Fruit fly (Drosophila melanogaster) whole organism, embryonic: ENCODE results near the gene car.

Experiments used
- CG10959 ChIP-seq: fragments of 200-800 bp; sonication (Bioruptor generic); IDR thresholded peaks from 2 replicates; pipeline ENCODE4 v1.3.6; 2022; ENCODE audit warnings: missing biosample characterization, missing genetic modification characterization
- CG15514 ChIP-seq: fragments of 200-800 bp; sonication (Bioruptor generic); optimal IDR thresholded peaks from 3 replicates; lab custom pipeline; 2017; ENCODE audit warnings: missing biosample characterization, missing genetic modification characterization, mild to moderate bottlenecking, moderate library complexity, missing genetic modification reagents
- CG1602 ChIP-seq: fragments of 200-800 bp; sonication (Bioruptor generic); optimal IDR thresholded peaks from 3 replicates; lab custom pipeline; 2016; ENCODE audit warnings: missing biosample characterization, missing genetic modification characterization
- CG16813 ChIP-seq: fragments of 200-800 bp; sonication (Bioruptor generic); IDR thresholded peaks from 3 replicates; pipeline ENCODE4 v1.3.6; 2022; ENCODE audit warnings: missing biosample characterization, missing genetic modification characterization; ENCODE audit not compliant: partially characterized antibody
- CG17186 ChIP-seq: fragments of 200-800 bp; sonication (Bioruptor generic); optimal IDR thresholded peaks from 3 replicates; lab custom pipeline; 2017; ENCODE audit warnings: missing biosample characterization, missing genetic modification reagents, missing genetic modification characterization
- CG3838 ChIP-seq: fragments of 200-800 bp; sonication (Bioruptor generic); optimal IDR thresholded peaks from 3 replicates; lab custom pipeline; 2016; ENCODE audit warnings: missing biosample characterization, missing genetic modification characterization
- CG3847 ChIP-seq: fragments of 200-800 bp; sonication (Bioruptor generic); IDR thresholded peaks from 2 replicates; pipeline ENCODE4 v1.3.6; 2022; ENCODE audit warnings: missing biosample characterization, missing genetic modification characterization
- ac ChIP-seq: fragments of 200-800 bp; sonication (Bioruptor generic); optimal IDR thresholded peaks from 3 replicates; lab custom pipeline; 2017; ENCODE audit warnings: missing biosample characterization, mild to moderate bottlenecking, missing genetic modification characterization
- ash1 ChIP-seq: fragments of 200-800 bp; sonication (Bioruptor generic); optimal IDR thresholded peaks from 2 replicates; lab custom pipeline; 2018; ENCODE audit warnings: missing biosample characterization, mild to moderate bottlenecking, missing genetic modification characterization
- chm ChIP-seq: fragments of 200-800 bp; sonication (Bioruptor generic); IDR thresholded peaks from 2 replicates; pipeline ENCODE4 v1.3.6; 2022; ENCODE audit warnings: missing biosample characterization, missing genetic modification characterization
- emc ChIP-seq: fragments of 200-800 bp; sonication (Bioruptor generic); optimal IDR thresholded peaks from 2 replicates; lab custom pipeline; 2016; ENCODE audit warnings: missing biosample characterization, missing genetic modification characterization

DNA sequence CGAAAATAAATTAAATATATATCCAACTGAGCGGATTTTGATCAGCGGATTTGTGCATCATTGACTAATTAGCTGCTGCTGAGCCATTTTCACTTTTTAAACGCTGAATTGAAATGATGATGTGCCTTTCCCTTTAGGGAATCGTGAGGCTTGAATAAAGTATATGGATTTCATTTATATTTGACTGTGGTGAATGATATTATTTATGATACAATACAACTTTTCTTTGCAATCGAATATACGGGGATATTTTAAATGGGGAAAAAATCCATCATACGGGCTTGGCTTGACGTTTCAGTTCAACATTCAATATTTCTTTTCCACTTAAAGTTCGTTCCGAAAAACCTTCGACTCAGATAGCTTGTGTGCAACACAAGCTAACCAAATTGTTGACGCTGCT lies 45.4 kb downstream of the car start, which contains the start of the genes Shawn and Tyler:
- TF ChIP-seq CG10959 (GFP tag; lab: Robert Waterston, UW) (no peak), CG3838 (no peak), CG16813 (GFP tag; lab: Robert Waterston, UW) (no peak), CG1602 (no peak), chm (GFP tag; lab: Robert Waterston, UW) (no peak), emc (GFP tag; lab: Kevin White, UChicago) (no peak), ash1 (GFP tag; lab: Kevin White, UChicago) (no peak), ac (GFP tag; lab: Kevin White, UChicago) (no peak), CG15514 (GFP tag; lab: Kevin White, UChicago) (no peak), CG3847 (no peak), CG17186 (GFP tag; lab: Kevin White, UChicago) (no peak)
